Fruit fly (Drosophila melanogaster): Measurements from ENCODE around the gene CG15814.

DNA sequence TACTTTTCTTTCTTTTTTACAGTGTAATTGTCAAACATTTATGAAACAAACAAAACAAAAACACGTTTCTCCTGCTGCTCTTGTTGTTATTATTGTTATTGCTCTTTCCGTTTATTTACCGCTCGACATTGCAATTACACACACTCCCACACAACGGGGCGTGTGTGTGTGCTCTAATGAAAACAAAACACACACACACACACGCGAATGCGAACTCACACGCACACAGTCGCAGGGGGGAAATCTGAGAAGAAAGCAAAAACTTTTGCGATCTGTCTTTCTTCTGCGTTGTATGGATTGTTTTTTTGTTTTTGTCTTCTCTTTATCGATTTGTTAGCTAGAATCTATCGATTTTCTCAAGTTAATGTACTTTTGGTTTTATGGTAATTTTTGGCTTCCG lies 27.8 kb upstream of the CG15814 start:
- TF ChIP-seq CG32121 (GFP tag; IDR thresholded peaks at IDR 0.05) (no peak), gl (tag; optimal IDR thresholded peaks at IDR 0.05) (no peak), CG8301 (tag; optimal IDR thresholded peaks at IDR 0.05) (no peak), EcR (GFP tag; optimal IDR thresholded peaks at IDR 0.05) (no peak), CG9948 (tag; optimal IDR thresholded peaks at IDR 0.05) (no peak), CG12605 (GFP tag; IDR thresholded peaks at IDR 0.05) (no peak), CG4496 (GFP tag; IDR thresholded peaks at IDR 0.05) (0 out of 3 replicates have a peak, but pooled peaks have one; percentile 26), fd96Ca (GFP tag; IDR thresholded peaks at IDR 0.05) (no peak), CG14655 (GFP tag; optimal IDR thresholded peaks at IDR 0.05) (no peak)
